Worm (Caenorhabditis elegans) whole organism, midembryonic: Measurements from ENCODE around the gene W02B3.4.

Experiments
- T22C8.4 ChIP-seq: fragments of 200-800 bp; sonication (Bioruptor generic); IDR thresholded peaks from 2 replicates; pipeline ENCODE4 v1.3.6; 2022; ENCODE audit warnings: missing genetic modification characterization, missing compliant biosample characterization
- cog-1 ChIP-seq: sonication (generic microtip); optimal IDR thresholded peaks from 2 replicates; lab custom pipeline; 2016; ENCODE audit warnings: missing genetic modification characterization, missing compliant biosample characterization
- flt-1 ChIP-seq: fragments of 200-800 bp; sonication (Bioruptor generic); IDR thresholded peaks from 2 replicates; pipeline ENCODE4 v1.3.6; 2022; ENCODE audit warnings: missing genetic modification characterization, missing compliant biosample characterization
- klf-2 ChIP-seq: fragments of 200-800 bp; sonication (Bioruptor generic); conservative IDR thresholded peaks from 2 replicates; pipeline ENCODE4 v1.3.6; 2022; ENCODE audit warnings: missing genetic modification reagents, missing genetic modification characterization, missing compliant biosample characterization
- med-1 ChIP-seq: sonication (generic microtip); optimal IDR thresholded peaks from 2 replicates; lab custom pipeline; 2017; ENCODE audit warnings: missing genetic modification characterization, mild to moderate bottlenecking, missing compliant biosample characterization, antibody characterized with exemption, missing genetic modification reagents; ENCODE audit not compliant: insufficient read depth
- ref-1 ChIP-seq: fragments of 200-800 bp; sonication (Bioruptor generic); conservative IDR thresholded peaks from 2 replicates; pipeline ENCODE4 v1.3.6; 2022; ENCODE audit warnings: missing genetic modification reagents, missing genetic modification characterization, missing compliant biosample characterization
- ztf-23 ChIP-seq: fragments of 200-800 bp; sonication (Bioruptor generic); IDR thresholded peaks from 2 replicates; pipeline ENCODE4 v1.3.6; 2022; ENCODE audit warnings: missing genetic modification reagents, missing genetic modification characterization, missing compliant biosample characterization

DNA sequence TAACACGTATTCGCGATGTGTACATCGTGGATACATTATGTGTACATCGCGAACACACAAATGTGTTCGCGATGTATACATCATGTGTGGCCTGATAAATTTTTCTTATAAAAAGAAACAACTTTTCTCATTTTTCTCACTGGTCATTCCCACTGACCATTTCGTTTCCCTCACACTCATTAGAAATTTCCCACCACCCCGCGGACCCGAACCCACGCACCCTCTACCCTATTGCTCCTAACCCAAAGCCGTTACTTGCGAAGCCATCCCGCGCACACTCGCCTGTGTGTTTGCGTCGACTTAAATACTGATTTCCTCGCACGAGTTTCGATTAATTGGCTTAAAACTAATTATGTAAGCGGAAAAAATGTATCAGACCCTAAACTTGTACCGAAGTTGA, 15.6 kb upstream of the W02B3.4 start:
- TF ChIP-seq ref-1 (GFP tag; lab: Robert Waterston, UW) (peak; percentile 38; the same call in 1 of the 2 replicates), ztf-23 (GFP tag; lab: Robert Waterston, UW) (no peak), cog-1 (tag; lab: Kevin White, UChicago) (no peak), klf-2 (GFP tag; lab: Robert Waterston, UW) (no peak), flt-1 (GFP tag; lab: Robert Waterston, UW) (no peak), med-1 (GFP tag; lab: Kevin White, UChicago) (no peak), T22C8.4 (GFP tag; lab: Robert Waterston, UW) (no peak)
